Worm (Caenorhabditis elegans) whole organism, L2 larva: Measurements from ENCODE around the gene molo-1.

ENCODE experiments used
- Y55F3AM.14 ChIP-seq: fragments of 200-800 bp; sonication (Bioruptor generic); optimal IDR thresholded peaks from 2 replicates; lab custom pipeline; 2018; ENCODE audit warnings: mild to moderate bottlenecking, missing genetic modification characterization, missing compliant biosample characterization
- ZK546.5 ChIP-seq: sonication (generic microtip); optimal IDR thresholded peaks from 2 replicates; lab custom pipeline; 2017; ENCODE audit warnings: missing biosample characterization, missing genetic modification characterization
- alr-1 ChIP-seq: fragments of 150-350 bp; optimal IDR thresholded peaks from 2 replicates; lab custom pipeline; 2014; ENCODE audit warnings: missing biosample characterization, missing genetic modification characterization
- aly-2 ChIP-seq: fragments of 150-350 bp; optimal IDR thresholded peaks from 2 replicates; lab custom pipeline; 2014; ENCODE audit warnings: missing biosample characterization, missing genetic modification characterization
- blmp-1 ChIP-seq: sonication (generic microtip); optimal IDR thresholded peaks from 2 replicates; lab custom pipeline; 2017; ENCODE audit warnings: missing genetic modification characterization, mild to moderate bottlenecking, missing compliant biosample characterization, antibody characterized with exemption, moderate library complexity; ENCODE audit not compliant: insufficient read depth
- ceh-16 ChIP-seq: fragments of 150-350 bp; optimal IDR thresholded peaks from 2 replicates; lab custom pipeline; 2014; ENCODE audit warnings: missing biosample characterization, missing genetic modification characterization
- crh-2 ChIP-seq: sonication (generic microtip); optimal IDR thresholded peaks from 2 replicates; lab custom pipeline; 2017; ENCODE audit warnings: missing biosample characterization, missing genetic modification characterization
- dmd-4 ChIP-seq: sonication (generic microtip); optimal IDR thresholded peaks from 2 replicates; lab custom pipeline; 2017; ENCODE audit warnings: missing biosample characterization, missing genetic modification characterization
- egl-27 ChIP-seq: sonication (generic microtip); optimal IDR thresholded peaks from 3 replicates; lab custom pipeline; 2017; ENCODE audit warnings: missing biosample characterization, missing genetic modification reagents, missing genetic modification characterization
- elt-3 ChIP-seq: sonication (generic microtip); optimal IDR thresholded peaks from 2 replicates; lab custom pipeline; 2017; ENCODE audit warnings: missing biosample characterization, missing genetic modification characterization
- fos-1 ChIP-seq: fragments of 150-350 bp; optimal IDR thresholded peaks from 2 replicates; lab custom pipeline; 2014; ENCODE audit warnings: missing biosample characterization, missing genetic modification characterization
- lin-13 ChIP-seq: fragments of 150-350 bp; optimal IDR thresholded peaks from 2 replicates; lab custom pipeline; 2014; ENCODE audit warnings: missing biosample characterization, missing genetic modification reagents, missing genetic modification characterization
- lin-39 ChIP-seq: fragments of 150-350 bp; optimal IDR thresholded peaks from 2 replicates; lab custom pipeline; 2014; ENCODE audit warnings: missing biosample characterization, missing genetic modification reagents, missing genetic modification characterization
- lsy-2 ChIP-seq, 2 experiments: fragments of 150-350 bp in 1 of 2; sonication (generic microtip) in 1 of 2; optimal IDR thresholded peaks; 2 replicates each; lab custom pipeline; 2014 to 2017; ENCODE audit warnings: missing biosample characterization in 2 of 2, missing genetic modification characterization in 2 of 2
- mbf-1 ChIP-seq: sonication (generic microtip); optimal IDR thresholded peaks from 2 replicates; lab custom pipeline; 2017; ENCODE audit warnings: missing biosample characterization, missing genetic modification characterization
- mdl-1 ChIP-seq, 2 experiments: fragments of 150-350 bp in 1 of 2; sonication (generic microtip) in 1 of 2; optimal IDR thresholded peaks; 2 replicates each; lab custom pipeline; 2017; ENCODE audit warnings: missing biosample characterization in 2 of 2, missing genetic modification characterization in 2 of 2
- nhr-10 ChIP-seq: sonication (generic microtip); optimal IDR thresholded peaks from 2 replicates; lab custom pipeline; 2017; ENCODE audit warnings: missing biosample characterization, missing genetic modification characterization
- nhr-12 ChIP-seq: fragments of 150-350 bp; optimal IDR thresholded peaks from 2 replicates; lab custom pipeline; 2014; ENCODE audit warnings: missing biosample characterization, missing genetic modification characterization
- nhr-21 ChIP-seq: fragments of 150-350 bp; optimal IDR thresholded peaks from 2 replicates; lab custom pipeline; 2014; ENCODE audit warnings: missing biosample characterization, missing genetic modification characterization
- nhr-23 ChIP-seq: fragments of 150-350 bp; optimal IDR thresholded peaks from 2 replicates; lab custom pipeline; 2014; ENCODE audit warnings: missing biosample characterization, missing genetic modification reagents, missing genetic modification characterization
- nhr-25 ChIP-seq: fragments of 150-350 bp; sonication (generic microtip); optimal IDR thresholded peaks from 3 replicates; lab custom pipeline; 2014; ENCODE audit warnings: missing biosample characterization, missing genetic modification characterization
- nhr-6 ChIP-seq: fragments of 150-350 bp; optimal IDR thresholded peaks from 2 replicates; lab custom pipeline; 2014; ENCODE audit warnings: missing biosample characterization, missing genetic modification characterization
- nhr-77 ChIP-seq: fragments of 150-350 bp; optimal IDR thresholded peaks from 2 replicates; lab custom pipeline; 2014; ENCODE audit warnings: missing biosample characterization, missing genetic modification characterization
- peb-1 ChIP-seq: fragments of 150-350 bp; optimal IDR thresholded peaks from 2 replicates; lab custom pipeline; 2014; ENCODE audit warnings: missing biosample characterization, missing genetic modification characterization
- sem-4 ChIP-seq: fragments of 150-350 bp; optimal IDR thresholded peaks from 2 replicates; lab custom pipeline; 2014; ENCODE audit warnings: missing biosample characterization, missing genetic modification reagents, missing genetic modification characterization
- skn-1 ChIP-seq: sonication (generic microtip); optimal IDR thresholded peaks from 2 replicates; lab custom pipeline; 2017; ENCODE audit warnings: missing biosample characterization, missing genetic modification characterization
- sma-9 ChIP-seq, 2 experiments: fragments of 150-350 bp in 1 of 2; sonication (generic microtip) in 1 of 2; optimal IDR thresholded peaks; 2 replicates each; lab custom pipeline; 2014 to 2016; ENCODE audit warnings: missing genetic modification characterization in 2 of 2, mild to moderate bottlenecking in 1 of 2, missing biosample characterization in 1 of 2, missing compliant biosample characterization in 1 of 2, missing genetic modification reagents in 1 of 2, moderate library complexity in 1 of 2
- snpc-4 ChIP-seq: fragments of 150-350 bp; optimal IDR thresholded peaks from 2 replicates; lab custom pipeline; 2014; ENCODE audit warnings: missing biosample characterization, missing genetic modification characterization
- unc-62 ChIP-seq: fragments of 150-350 bp; optimal IDR thresholded peaks from 2 replicates; lab custom pipeline; 2014; ENCODE audit warnings: missing biosample characterization, missing genetic modification reagents, missing genetic modification characterization
- zag-1 ChIP-seq: fragments of 150-350 bp; optimal IDR thresholded peaks from 2 replicates; lab custom pipeline; 2014; ENCODE audit warnings: missing biosample characterization, missing genetic modification characterization
- ztf-11 ChIP-seq: sonication (generic microtip); optimal IDR thresholded peaks from 2 replicates; lab custom pipeline; 2017; ENCODE audit warnings: missing biosample characterization, missing genetic modification characterization

Gene molo-1

DNA sequence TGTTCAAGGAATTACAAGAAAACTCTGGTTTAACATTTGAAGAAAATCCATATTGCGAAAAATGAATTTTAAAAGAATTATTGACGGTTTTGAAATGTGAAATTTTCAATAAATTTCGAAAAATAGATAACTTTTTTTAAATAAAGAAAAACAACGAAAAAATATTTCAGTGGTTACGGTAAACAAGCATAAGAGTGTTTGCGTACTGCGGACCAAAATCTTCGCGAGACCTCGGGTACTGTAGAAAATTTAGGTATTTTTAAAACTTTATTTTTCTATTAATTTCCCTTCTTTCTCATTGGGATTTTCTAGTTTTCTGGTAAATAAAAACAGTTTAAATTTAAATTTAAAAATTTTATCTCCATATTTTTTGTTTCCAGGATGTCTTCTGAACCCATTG lies 30.3 kb downstream of the molo-1 start, which contains the start of gene xnd-1:
Gene xnd-1 (plus strand): TSS at position 381 of the 400 bp plus-strand sequence.
- TF ChIP-seq elt-3 (tag; lab: Kevin White, UChicago) (no peak), egl-27 (tag; lab: Kevin White, UChicago) (no peak), aly-2 (tag; lab: Kevin White, UChicago) (no peak), lsy-2 (tag; optimal IDR thresholded peaks at IDR 0.05; lab: Kevin White, UChicago) (no peak), snpc-4 (tag; lab: Kevin White, UChicago) (no peak), unc-62 (GFP tag; lab: Kevin White, UChicago) (no peak), nhr-23 (tag; lab: Kevin White, UChicago) (no peak), Y55F3AM.14 (GFP tag; lab: Kevin White, UChicago) (no peak), lin-39 (tag; lab: Kevin White, UChicago) (no peak), dmd-4 (no peak), nhr-25 (tag; lab: Kevin White, UChicago) (no peak), lin-13 (no peak), nhr-10 (tag; lab: Kevin White, UChicago) (no peak), mdl-1 (tag; optimal IDR thresholded peaks at IDR 0.05; lab: Kevin White, UChicago) (no peak)

DNA sequence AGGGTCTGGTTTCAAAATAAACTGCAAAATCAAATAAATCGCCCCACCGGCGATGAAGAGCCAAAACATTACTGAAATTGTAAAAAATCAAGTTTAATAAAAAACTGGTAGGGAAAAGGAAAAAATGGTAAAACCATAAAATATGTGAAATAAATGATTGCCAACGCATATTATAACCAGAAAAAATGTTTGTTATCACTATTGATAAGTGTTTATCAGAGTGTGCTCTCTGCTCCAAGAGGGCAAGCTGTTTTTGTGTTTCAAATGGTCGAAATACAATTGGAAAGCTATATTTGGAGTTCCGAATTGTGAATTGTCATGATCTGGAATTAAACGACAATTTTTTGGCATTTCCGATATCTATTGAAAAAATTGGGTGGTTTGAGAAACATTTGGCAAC lies 36.5 kb downstream of the molo-1 start, which contains the start of gene C05D2.8:
Gene C05D2.8 (minus strand): TSS at position 71 of the 400 bp plus-strand sequence.
- TF ChIP-seq crh-2 (tag; lab: Kevin White, UChicago) (peak; percentile 6), fos-1 (tag; lab: Kevin White, UChicago) (peak; percentile 69), ceh-16 (no peak)
- TF ChIP-seq, all 48 proteins: peak for 2

DNA sequence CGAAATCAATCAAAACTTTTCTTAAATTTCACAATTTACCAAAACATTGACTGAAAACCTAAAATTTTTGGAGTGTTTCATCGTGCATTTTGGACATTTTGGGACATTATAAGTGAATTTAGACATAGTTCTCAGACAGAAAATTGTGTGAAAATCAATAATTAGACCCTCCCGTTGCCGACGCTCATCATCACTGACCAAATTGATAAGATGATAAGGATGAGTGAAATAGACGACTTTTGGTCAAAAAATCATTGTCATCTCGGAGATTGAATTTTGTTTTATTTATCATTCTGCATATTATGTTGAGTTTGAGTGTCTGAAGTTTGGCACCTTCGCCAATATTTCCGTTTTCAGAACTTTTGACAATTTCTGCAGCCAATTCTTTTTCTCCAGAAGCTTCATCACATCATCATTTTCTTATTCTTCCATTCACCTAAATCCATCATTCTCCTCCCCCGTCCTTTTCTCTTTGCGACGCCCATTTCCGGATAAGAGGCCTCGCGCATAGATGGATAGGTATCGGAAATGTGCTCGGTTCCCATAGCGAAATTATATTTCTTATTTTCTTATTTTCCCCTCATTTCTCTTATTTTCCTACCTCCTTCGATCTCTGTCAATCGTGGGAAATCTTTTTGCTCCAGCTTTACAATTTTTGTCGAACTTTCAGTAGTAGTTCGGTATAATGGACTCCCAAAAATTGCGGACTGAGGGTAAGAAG lies 38.0 kb downstream of the molo-1 start, which contains the start of gene bas-1:
Gene bas-1 (plus strand): TSS at position 671 of the 721 bp plus-strand sequence.
- TF ChIP-seq fos-1 (tag; lab: Kevin White, UChicago), result peak; percentile 53
- no peak for TF ChIP-seq skn-1 (tag; lab: Kevin White, UChicago)

DNA sequence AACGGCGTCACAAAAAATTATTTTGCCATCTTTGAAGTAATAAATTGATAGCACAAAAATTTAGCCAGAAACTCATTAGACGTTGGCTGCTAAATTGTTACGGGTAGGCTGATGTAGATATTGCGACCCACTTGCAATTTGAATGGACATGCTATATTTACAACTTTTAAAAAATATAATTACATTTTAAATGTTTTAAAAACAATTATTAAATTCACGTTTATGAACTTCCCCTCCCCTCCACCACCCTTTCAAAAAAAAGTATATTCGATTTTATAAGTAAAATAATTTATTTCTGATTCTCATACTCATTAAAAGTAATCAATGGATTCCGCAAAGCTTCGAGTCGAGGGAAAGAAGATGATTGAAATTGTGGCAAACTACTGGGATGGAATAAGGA lies 40.9 kb downstream of the molo-1 start, which contains the start of gene basl-1:
Gene basl-1 (plus strand): TSS at position 301 of the 400 bp plus-strand sequence.
- no peak for TF ChIP-seq lin-39 (tag; lab: Kevin White, UChicago)
- TF ChIP-seq nhr-10 (tag; lab: Kevin White, UChicago), result no peak
- TF ChIP-seq sma-9 (GFP tag; optimal IDR thresholded peaks at IDR 0.05; lab: Kevin White, UChicago), result no peak
- TF ChIP-seq sma-9 (tag; optimal IDR thresholded peaks at IDR 0.05; lab: Kevin White, UChicago), result no peak
- TF ChIP-seq Y55F3AM.14 (GFP tag; lab: Kevin White, UChicago), result no peak
- no peak for TF ChIP-seq alr-1 (tag; lab: Kevin White, UChicago)
- no peak for TF ChIP-seq mbf-1 (tag; lab: Kevin White, UChicago)
- no peak for TF ChIP-seq blmp-1 (tag; lab: Kevin White, UChicago)

DNA sequence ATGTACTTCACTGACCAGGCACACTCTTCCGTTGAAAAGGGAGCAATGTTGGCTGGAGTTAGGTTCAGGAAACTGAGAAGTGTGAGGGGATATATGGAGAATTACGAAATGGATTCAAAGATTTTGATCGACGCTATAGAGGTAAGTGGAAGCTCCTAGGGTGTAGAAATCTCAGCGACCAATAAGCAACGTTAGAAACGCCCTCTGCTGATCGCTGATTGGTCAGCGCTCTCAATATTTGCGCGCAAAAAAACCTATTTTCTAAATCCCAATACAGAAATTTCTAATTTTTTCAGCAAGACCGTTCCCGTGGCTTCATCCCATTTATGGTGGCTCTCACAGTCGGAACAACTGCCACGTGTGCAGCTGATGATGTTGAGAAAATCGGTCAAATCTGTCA lies 41.9 kb downstream of the molo-1 start:
- TF ChIP-seq skn-1 (tag; lab: Kevin White, UChicago), result no peak
- TF ChIP-seq fos-1 (tag; lab: Kevin White, UChicago), result no peak
- TF ChIP-seq nhr-77, result no peak
- TF ChIP-seq nhr-12 (tag; lab: Kevin White, UChicago), result no peak
- TF ChIP-seq nhr-21 (tag; lab: Kevin White, UChicago), result no peak
- TF ChIP-seq zag-1 (tag; lab: Kevin White, UChicago), result no peak
- TF ChIP-seq sem-4 (tag; lab: Kevin White, UChicago), result no peak
- no peak for TF ChIP-seq nhr-23 (tag; lab: Kevin White, UChicago)
- no peak for TF ChIP-seq peb-1 (tag; lab: Kevin White, UChicago)
- TF ChIP-seq ztf-11, result no peak
- TF ChIP-seq nhr-25 (tag; lab: Kevin White, UChicago), result no peak
- no peak for TF ChIP-seq ZK546.5 (tag; lab: Kevin White, UChicago)
- no peak for TF ChIP-seq nhr-6 (tag; lab: Kevin White, UChicago)
